Worm (Caenorhabditis elegans): Measurements from ENCODE around the gene clec-234.

- TF ChIP-seq W03F9.2 (tag; optimal IDR thresholded peaks at IDR 0.05): no peak
- no peak for TF ChIP-seq dao-5 (tag; optimal IDR thresholded peaks at IDR 0.05)
- TF ChIP-seq him-1 (tag; optimal IDR thresholded peaks at IDR 0.05): no peak
Observed at ce11 chrV:16399388-16399787, 34.0 kb downstream of the clec-234 start, which contains the start of gene sre-36.

Measured in whole organism, L4/young adult.